Fruit fly (Drosophila melanogaster): ENCODE data around the gene knk.
A peak's percentile ranks its signal among the peaks of the same experiment; 100 is the strongest.

Gene knk

DNA sequence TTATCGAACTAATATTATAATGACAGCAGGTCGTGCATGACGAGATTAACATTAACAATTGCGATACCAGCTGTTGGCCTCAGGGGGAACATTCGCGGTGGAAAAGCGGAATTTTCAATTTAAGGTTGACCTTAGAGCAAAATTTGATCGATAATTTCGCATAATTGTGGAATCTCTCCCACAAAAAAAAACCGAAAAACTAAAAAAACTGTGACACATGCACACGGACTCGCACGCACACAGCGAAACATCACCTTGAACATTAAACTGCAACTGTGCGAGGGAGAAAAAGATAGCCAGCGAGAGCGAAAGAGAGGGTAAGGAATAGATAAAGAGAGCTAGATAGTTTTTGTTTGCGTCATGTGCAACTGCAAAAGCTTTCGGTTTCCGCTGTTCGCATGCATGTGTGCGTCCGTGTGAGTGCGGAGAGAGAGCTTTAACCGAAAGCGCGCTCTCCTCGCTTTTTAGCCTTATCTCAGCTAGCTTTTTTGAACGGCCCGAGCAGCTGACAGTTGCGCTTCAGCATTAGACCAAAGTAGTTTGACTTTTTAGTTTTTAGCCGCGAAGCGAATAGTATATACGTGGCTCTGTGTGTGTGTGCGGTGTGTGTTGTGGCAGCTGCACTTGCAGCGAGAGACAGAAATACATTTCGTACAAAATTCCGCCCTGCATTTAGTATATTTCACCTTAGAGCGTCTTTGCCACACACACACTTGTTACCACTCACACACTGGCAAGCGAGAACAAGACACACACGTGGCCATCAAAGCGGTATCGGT, 32.0 kb downstream of the knk start (continued):
- TF ChIP-seq CG9932 (GFP tag; IDR thresholded peaks at IDR 0.05) (0 out of 2 replicates have a peak, but pooled peaks have one; percentile 22), CG13123 (GFP tag; optimal IDR thresholded peaks at IDR 0.05) (no peak), Myb (GFP tag; optimal IDR thresholded peaks at IDR 0.05) (no peak), sqz (GFP tag; optimal IDR thresholded peaks at IDR 0.05) (peak; percentile 50), CG17361 (GFP tag; IDR thresholded peaks at IDR 0.05) (no peak), Eip74EF (GFP tag; optimal IDR thresholded peaks at IDR 0.05) (no peak), GATAe (GFP tag; conservative IDR thresholded peaks at IDR 0.05) (no peak), dmrt11E (tag; optimal IDR thresholded peaks at IDR 0.05) (no peak), emc (GFP tag; optimal IDR thresholded peaks at IDR 0.05) (no peak), cato (GFP tag; optimal IDR thresholded peaks at IDR 0.05; ENCODE audit: borderline replicate concordance) (no peak), ham (GFP tag; IDR thresholded peaks at IDR 0.05) (no peak), CG18619 (GFP tag; optimal IDR thresholded peaks at IDR 0.05) (no peak), ems (GFP tag; optimal IDR thresholded peaks at IDR 0.05) (no peak), CG3163 (GFP tag; optimal IDR thresholded peaks at IDR 0.05) (peak; percentile 9), eyg (GFP tag; optimal IDR thresholded peaks at IDR 0.05) (no peak), CG11085 (GFP tag; IDR thresholded peaks at IDR 0.05) (no peak), CG10321 (GFP tag; IDR thresholded peaks at IDR 0.05) (peak; percentile 14; the same call in 1 of the 2 replicates), CkIIα-i1 (GFP tag; IDR thresholded peaks at IDR 0.05) (no peak), H2.0 (GFP tag; IDR thresholded peaks at IDR 0.05) (no peak), seq (GFP tag; IDR thresholded peaks at IDR 0.05) (no peak), cg (GFP tag; optimal IDR thresholded peaks at IDR 0.05) (peak; percentile 87), gsb (GFP tag; IDR thresholded peaks at IDR 0.05) (no peak), Neu2 (GFP tag; optimal IDR thresholded peaks at IDR 0.05; ENCODE audit: borderline replicate concordance) (no peak), sug (tag; optimal IDR thresholded peaks at IDR 0.05) (no peak), inv (GFP tag; IDR thresholded peaks at IDR 0.05; ENCODE audit: partially characterized antibody) (0 out of 2 replicates have a peak, but pooled peaks have one; percentile 24), Awh (GFP tag; IDR thresholded peaks at IDR 0.05) (no peak), HLHmδ (GFP tag; optimal IDR thresholded peaks at IDR 0.05) (no peak), CG30020 (tag; optimal IDR thresholded peaks at IDR 0.05) (no peak), scrt (GFP tag; optimal IDR thresholded peaks at IDR 0.05) (peak; percentile 1), CG11695 (GFP tag; IDR thresholded peaks at IDR 0.05) (peak; percentile 27; the same call in 1 of the 3 replicates), insv (GFP tag; optimal IDR thresholded peaks at IDR 0.05) (no peak), CG9817 (tag; optimal IDR thresholded peaks at IDR 0.05) (no peak), gt (GFP tag; IDR thresholded peaks at IDR 0.05) (no peak), CG5180 (GFP tag; optimal IDR thresholded peaks at IDR 0.05) (no peak), MTF-1 (GFP tag; optimal IDR thresholded peaks at IDR 0.05; ENCODE audit: borderline replicate concordance) (peak; percentile 44), CG17328 (GFP tag; IDR thresholded peaks at IDR 0.05) (0 out of 2 replicates have a peak, but pooled peaks have one; percentile 26), mld (GFP tag; IDR thresholded peaks at IDR 0.05; ENCODE audit: partially characterized antibody) (no peak), CG43689 (GFP tag; IDR thresholded peaks at IDR 0.05) (no peak), CG10959 (GFP tag; IDR thresholded peaks at IDR 0.05) (no peak), hth (optimal IDR thresholded peaks at IDR 0.05) (no peak), psq (GFP tag; optimal IDR thresholded peaks at IDR 0.05) (no peak), CG12769 (tag; optimal IDR thresholded peaks at IDR 0.05) (peak; percentile 43), bbx (GFP tag; IDR thresholded peaks at IDR 0.05; ENCODE audit: partially characterized antibody) (peak; percentile 43; the same call in 1 of the 2 replicates), CG7372 (GFP tag; IDR thresholded peaks at IDR 0.05) (no peak), Vsx1 (GFP tag; optimal IDR thresholded peaks at IDR 0.05) (no peak), Ptx1 (GFP tag; IDR thresholded peaks at IDR 0.05) (no peak), B-H1 (GFP tag; IDR thresholded peaks at IDR 0.05) (no peak), CG5245 (GFP tag; optimal IDR thresholded peaks at IDR 0.05) (no peak), CG14965 (GFP tag; optimal IDR thresholded peaks at IDR 0.05; ENCODE audit: borderline replicate concordance) (no peak), CG2199 (GFP tag; IDR thresholded peaks at IDR 0.05) (no peak)

Measured in whole organism, embryonic.